Worm (Caenorhabditis elegans): ENCODE results near the gene isy-1.

DNA sequence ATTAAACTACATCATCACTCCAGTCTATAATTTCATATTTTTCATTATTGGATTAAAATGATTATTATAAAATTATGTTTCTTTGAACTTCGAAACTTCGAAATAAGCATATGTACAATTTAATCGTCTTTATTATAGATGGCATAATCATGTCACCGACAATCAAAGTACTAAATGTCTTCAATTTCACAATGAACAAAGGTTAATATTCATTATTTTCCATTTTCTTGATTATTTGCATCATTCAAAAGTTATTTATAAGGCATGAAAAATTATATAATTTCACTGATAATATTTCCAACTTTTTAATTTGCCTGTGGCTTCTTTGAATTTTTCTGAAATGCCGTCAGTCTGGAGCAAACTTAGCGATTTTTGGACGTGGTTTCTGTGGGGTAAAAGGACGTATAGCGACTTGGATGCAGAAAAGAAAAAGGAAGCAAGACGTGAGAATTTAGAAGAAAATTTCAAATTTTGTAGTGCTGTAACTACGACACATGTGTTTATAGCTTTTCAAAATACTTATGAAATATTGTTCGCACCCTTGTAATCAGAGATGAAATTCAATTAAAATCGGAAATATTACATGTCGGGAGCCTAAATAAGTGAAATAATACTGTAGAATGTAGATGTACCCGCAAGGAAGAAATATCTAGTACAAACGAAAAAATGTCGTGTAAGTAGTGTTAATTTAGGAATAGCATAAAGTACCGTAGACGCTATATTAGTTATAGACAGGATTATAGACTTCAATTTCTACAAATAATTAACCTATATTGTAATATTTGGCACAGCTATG is 44.6 kb downstream of the isy-1 start, which contains the start of gene F17C11.13:
- TF ChIP-seq B0019.2 (GFP tag; conservative IDR thresholded peaks at IDR 0.05) = no peak
- no peak for TF ChIP-seq him-1 (tag; optimal IDR thresholded peaks at IDR 0.05)
- TF ChIP-seq F33H1.4 (GFP tag; IDR thresholded peaks at IDR 0.05) = no peak
- no peak for TF ChIP-seq ztf-25 (GFP tag; IDR thresholded peaks at IDR 0.05)
- TF ChIP-seq hsf-1 (GFP tag; IDR thresholded peaks at IDR 0.05) = no peak
- TF ChIP-seq ceh-58 (GFP tag; IDR thresholded peaks at IDR 0.05) = no peak
- TF ChIP-seq lsl-1 (GFP tag; optimal IDR thresholded peaks at IDR 0.05) = no peak

Data from whole organism, young adult.